Worm (Caenorhabditis elegans): ENCODE results near the gene sid-3.

sid-3 gene

DNA sequence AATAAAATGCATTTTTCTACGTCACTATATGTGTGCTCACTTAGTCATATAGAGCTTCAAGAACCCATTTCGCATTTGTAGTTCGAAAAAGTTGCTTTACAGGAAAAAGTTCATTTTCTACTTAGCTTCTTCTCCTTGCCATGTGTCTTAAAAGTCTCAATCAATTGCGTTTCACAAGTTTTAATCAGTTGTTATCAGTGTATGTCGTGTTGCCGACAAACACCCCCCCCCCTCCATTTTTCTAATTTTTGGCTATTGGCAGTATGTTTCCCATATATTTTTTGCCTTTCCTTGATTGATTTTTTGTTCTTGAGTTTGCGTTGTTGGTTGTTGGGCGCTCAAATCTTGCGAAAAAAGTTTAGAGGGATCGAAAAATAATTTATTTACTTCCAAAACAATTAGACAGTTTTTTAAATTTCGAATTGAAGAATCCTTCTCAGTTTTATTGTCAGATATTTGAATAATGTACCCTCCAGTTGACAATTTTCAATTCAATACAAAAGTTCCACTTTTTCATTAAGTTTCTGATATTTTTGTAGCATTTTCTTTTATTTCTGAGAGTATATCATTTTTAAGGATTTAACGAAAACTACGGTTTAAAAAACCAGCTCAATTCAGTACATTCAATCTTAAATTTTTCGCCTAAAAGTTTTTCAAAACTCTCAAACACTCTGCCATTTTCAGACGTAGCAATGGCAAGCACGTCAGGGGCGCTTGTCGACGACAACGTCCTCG lies at the start of gene sid-3:
TSS of gene sid-3 (plus strand) at position 685 of the 735 bp plus-strand sequence.
- TF ChIP-seq bed-3 (GFP tag; optimal IDR thresholded peaks at IDR 0.05) (no peak), nhr-12 (tag; optimal IDR thresholded peaks at IDR 0.05) (no peak), nhr-28 (tag; optimal IDR thresholded peaks at IDR 0.05) (no peak), ces-1 (GFP tag; optimal IDR thresholded peaks at IDR 0.05) (no peak), mls-2 (tag; optimal IDR thresholded peaks at IDR 0.05) (no peak)

DNA sequence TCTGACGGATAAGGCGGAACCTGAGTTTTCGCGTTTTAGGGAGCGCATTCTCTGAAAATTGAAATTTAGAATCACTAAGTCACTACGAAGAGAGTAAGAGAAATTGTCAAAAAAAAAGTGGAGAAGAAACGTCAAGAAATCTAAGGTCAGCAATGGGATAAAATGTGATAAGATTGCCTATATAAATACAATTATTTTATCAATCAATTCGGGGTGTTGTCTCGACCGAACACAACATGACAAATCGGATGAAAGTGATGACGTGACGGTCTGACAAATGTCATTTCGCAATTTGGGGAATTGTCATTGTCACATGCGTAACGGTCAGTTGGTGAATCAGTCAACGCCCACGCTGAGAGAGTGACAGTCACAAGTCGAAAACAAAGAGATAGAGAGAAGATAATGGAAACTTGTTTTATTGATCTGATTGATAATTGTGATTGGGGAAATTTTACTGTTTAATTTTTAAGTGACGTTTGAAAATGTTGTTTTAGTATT lies 48.1 kb upstream of the sid-3 start, which contains the start of gene cnp-3:
TSS of gene cnp-3 (minus strand) at position 51 of the 498 bp plus-strand sequence.
- TF ChIP-seq lin-32 (GFP tag; optimal IDR thresholded peaks at IDR 0.05) (no peak), unc-62 (GFP tag; optimal IDR thresholded peaks at IDR 0.05) (peak; percentile 59)

DNA sequence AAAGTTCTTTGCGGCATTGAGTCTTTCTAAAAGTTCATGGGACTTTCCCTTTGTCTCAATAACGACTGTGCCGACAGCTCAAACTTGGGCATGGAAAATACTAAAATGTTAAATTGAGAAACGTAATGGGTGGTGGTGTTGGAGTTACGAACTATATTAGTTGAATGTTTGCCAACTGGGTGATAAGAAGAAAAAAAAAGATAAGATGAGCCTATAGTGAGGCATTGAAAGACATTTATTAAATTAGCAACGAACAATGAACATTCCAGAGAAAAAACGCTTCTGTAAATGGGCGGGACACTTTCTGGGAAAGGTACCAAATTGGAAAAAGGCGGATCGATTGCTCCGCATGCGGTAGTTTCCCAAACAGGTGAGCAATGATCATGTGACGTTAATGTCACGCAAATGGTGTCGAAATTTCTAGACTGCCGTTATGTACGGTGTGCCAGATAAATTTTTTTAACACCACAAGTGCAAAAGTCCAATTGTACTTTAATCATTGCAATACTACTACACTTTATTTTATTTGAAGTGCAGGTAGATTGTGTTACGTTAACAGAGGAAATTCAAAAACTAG lies 46.9 kb upstream of the sid-3 start:
- no peak for TF ChIP-seq elt-3 (tag; optimal IDR thresholded peaks at IDR 0.05)

DNA sequence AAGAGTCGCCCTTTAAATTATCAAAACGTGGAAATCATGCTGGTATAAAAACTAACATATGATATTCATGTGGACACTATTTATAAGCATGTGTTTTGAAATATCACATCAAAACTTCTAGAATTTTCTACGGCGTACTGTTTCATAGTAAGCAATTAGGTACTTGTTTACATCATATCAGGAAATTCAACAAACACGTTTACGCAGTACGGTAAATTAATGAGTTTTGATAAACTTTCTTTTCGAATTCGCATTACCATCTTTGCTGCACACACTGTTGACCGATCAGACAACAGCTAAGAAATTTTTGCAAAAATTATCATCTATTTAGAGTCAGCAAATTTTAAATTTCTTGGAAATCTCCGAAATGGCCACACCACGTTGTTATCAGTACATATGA lies 45.7 kb upstream of the sid-3 start:
- TF ChIP-seq tbx-8 (GFP tag; optimal IDR thresholded peaks at IDR 0.05) (no peak), nhr-76 (tag; optimal IDR thresholded peaks at IDR 0.05) (no peak), blmp-1 (tag; optimal IDR thresholded peaks at IDR 0.05) (no peak), pha-4 (tag; optimal IDR thresholded peaks at IDR 0.05) (no peak), mep-1 (tag; optimal IDR thresholded peaks at IDR 0.05) (no peak), ceh-83 (GFP tag; optimal IDR thresholded peaks at IDR 0.05) (no peak), lin-13 (tag; optimal IDR thresholded peaks at IDR 0.05) (no peak), cnd-1 (tag; optimal IDR thresholded peaks at IDR 0.05) (no peak), unc-120 (tag; optimal IDR thresholded peaks at IDR 0.05; ENCODE audit: poor library complexity, severe bottlenecking) (no peak), M03D4.4 (tag; optimal IDR thresholded peaks at IDR 0.05) (no peak), snpc-4 (tag; optimal IDR thresholded peaks at IDR 0.05) (no peak)

ce11 chrX:17146545-17146944 lies 39.6 kb upstream of the sid-3 start:
- TF ChIP-seq blmp-1 (tag; optimal IDR thresholded peaks at IDR 0.05) (no peak), M03D4.4 (tag; optimal IDR thresholded peaks at IDR 0.05) (no peak), zip-8 (tag; optimal IDR thresholded peaks at IDR 0.05) (no peak)

DNA sequence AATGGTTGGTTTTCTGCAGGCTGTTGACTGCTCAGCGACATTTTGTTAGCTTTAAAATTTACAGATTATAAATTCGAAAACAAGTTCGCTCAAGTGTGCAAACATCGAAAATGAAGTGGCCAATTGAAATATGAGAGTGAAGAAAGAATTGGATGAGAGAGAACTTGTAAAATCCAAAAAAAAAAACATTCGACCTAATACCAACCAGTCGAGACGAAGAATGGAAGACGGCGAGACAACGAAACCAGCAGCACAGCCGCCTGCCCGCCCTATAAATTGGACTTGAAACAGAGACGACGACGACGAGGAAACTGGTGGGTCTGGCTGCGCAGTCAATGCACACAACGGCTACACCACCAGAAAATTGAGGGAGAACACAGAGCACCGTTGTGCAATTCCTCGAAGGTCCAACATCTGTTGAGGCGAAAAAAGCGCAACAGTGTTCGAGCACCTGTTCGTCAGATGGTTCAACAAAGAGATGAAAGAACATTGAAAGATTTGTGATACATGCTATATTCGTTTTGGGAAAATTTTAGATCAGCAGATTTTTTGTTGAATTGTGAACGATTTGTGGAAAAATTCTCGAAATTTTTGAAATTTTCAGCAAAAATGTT lies 36.2 kb upstream of the sid-3 start, which contains the start of gene T23C6.4:
TSS of gene T23C6.4 (minus strand) at position 51 of the 614 bp plus-strand sequence.
- TF ChIP-seq zip-8 (tag; optimal IDR thresholded peaks at IDR 0.05) (no peak), hlh-1 (tag; optimal IDR thresholded peaks at IDR 0.05) (peak; percentile 88), ztf-11 (tag; optimal IDR thresholded peaks at IDR 0.05) (no peak), pha-4 (tag; optimal IDR thresholded peaks at IDR 0.05) (no peak), bed-3 (GFP tag; optimal IDR thresholded peaks at IDR 0.05) (no peak), elt-3 (tag; optimal IDR thresholded peaks at IDR 0.05) (no peak), cnd-1 (tag; optimal IDR thresholded peaks at IDR 0.05) (peak; percentile 64), sptf-1 (tag; optimal IDR thresholded peaks at IDR 0.05) (no peak), nhr-2 (tag; optimal IDR thresholded peaks at IDR 0.05) (no peak), lsy-2 (tag; optimal IDR thresholded peaks at IDR 0.05) (no peak), nhr-12 (tag; optimal IDR thresholded peaks at IDR 0.05) (no peak), unc-39 (tag; optimal IDR thresholded peaks at IDR 0.05) (no peak), lin-32 (GFP tag; optimal IDR thresholded peaks at IDR 0.05) (peak; percentile 89), blmp-1 (tag; optimal IDR thresholded peaks at IDR 0.05) (no peak)

DNA sequence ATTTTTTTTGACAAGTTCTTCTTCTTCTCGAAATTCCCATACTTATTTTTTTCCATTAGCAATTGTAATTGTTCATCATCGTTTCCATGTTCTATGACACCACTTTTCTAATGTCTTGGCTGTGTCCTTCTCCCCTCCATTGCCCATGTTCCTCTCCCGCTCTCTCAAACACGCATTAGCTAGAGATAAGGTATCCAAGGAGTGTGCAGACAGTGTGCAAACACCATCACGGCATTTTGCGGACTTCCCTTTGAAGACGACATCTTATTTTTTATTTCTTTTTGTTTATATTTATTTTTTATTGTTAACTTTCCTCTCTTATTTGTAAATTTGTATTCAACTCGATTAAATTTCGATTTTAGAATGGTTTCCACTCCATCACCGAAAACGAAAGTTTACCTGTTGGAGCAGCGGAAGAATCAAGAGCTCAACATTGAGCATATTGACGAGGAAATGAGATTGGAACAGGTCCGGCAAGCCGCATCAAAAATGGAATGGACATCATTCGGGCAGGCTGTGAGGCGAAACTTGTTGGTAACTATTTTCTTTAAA lies 34.9 kb upstream of the sid-3 start, which contains the start of gene mdt-1.2:
TSS of gene mdt-1.2 (plus strand) at position 363 of the 552 bp plus-strand sequence.
- TF ChIP-seq ces-1 (GFP tag; optimal IDR thresholded peaks at IDR 0.05) = peak; percentile 83
- TF ChIP-seq cnd-1 (tag; optimal IDR thresholded peaks at IDR 0.05) = peak; percentile 1
- TF ChIP-seq blmp-1 (tag; optimal IDR thresholded peaks at IDR 0.05) = no peak
- TF ChIP-seq nhr-12 (tag; optimal IDR thresholded peaks at IDR 0.05) = no peak
- peak; percentile 22 for TF ChIP-seq nhr-2 (tag; optimal IDR thresholded peaks at IDR 0.05)
- no peak for TF ChIP-seq bed-3 (GFP tag; optimal IDR thresholded peaks at IDR 0.05)
- TF ChIP-seq tbx-8 (GFP tag; optimal IDR thresholded peaks at IDR 0.05) = no peak
- peak; percentile 57 for TF ChIP-seq lin-13 (tag; optimal IDR thresholded peaks at IDR 0.05)
- peak; percentile 91 for TF ChIP-seq mep-1 (tag; optimal IDR thresholded peaks at IDR 0.05)
- TF ChIP-seq ceh-39 (tag; optimal IDR thresholded peaks at IDR 0.05) = peak; percentile 60
- TF ChIP-seq ceh-83 (GFP tag; optimal IDR thresholded peaks at IDR 0.05) = no peak
- no peak for TF ChIP-seq ztf-11 (tag; optimal IDR thresholded peaks at IDR 0.05)
- TF ChIP-seq ceh-43 (GFP tag; optimal IDR thresholded peaks at IDR 0.05) = no peak
- TF ChIP-seq ham-2 (GFP tag; optimal IDR thresholded peaks at IDR 0.05) = no peak
- TF ChIP-seq unc-39 (tag; optimal IDR thresholded peaks at IDR 0.05) = no peak
- no peak for TF ChIP-seq unc-62 (GFP tag; optimal IDR thresholded peaks at IDR 0.05)
- TF ChIP-seq pha-4 (tag; optimal IDR thresholded peaks at IDR 0.05) = peak; percentile 83
- peak; percentile 36 for TF ChIP-seq M03D4.4 (tag; optimal IDR thresholded peaks at IDR 0.05)
- TF ChIP-seq lin-32 (GFP tag; optimal IDR thresholded peaks at IDR 0.05) = no peak
- no peak for TF ChIP-seq nhr-28 (tag; optimal IDR thresholded peaks at IDR 0.05)
- no peak for TF ChIP-seq mab-5 (tag; optimal IDR thresholded peaks at IDR 0.05)
- no peak for TF ChIP-seq nhr-76 (tag; optimal IDR thresholded peaks at IDR 0.05)
- TF ChIP-seq sem-2 (GFP tag; optimal IDR thresholded peaks at IDR 0.05) = no peak
- TF ChIP-seq elt-3 (tag; optimal IDR thresholded peaks at IDR 0.05) = no peak
- TF ChIP-seq lsy-2 (tag; optimal IDR thresholded peaks at IDR 0.05) = peak; percentile 1
- TF ChIP-seq zip-8 (tag; optimal IDR thresholded peaks at IDR 0.05) = no peak

Measured in whole organism, mixed stage, embryonic.